Worm (Caenorhabditis elegans) whole organism, early embryonic: Measurements from ENCODE around the gene R04B5.6.

ENCODE experiments used
- flt-1 ChIP-seq: fragments of 200-800 bp; sonication (Bioruptor generic); IDR thresholded peaks from 2 replicates; pipeline ENCODE4 v1.3.6; 2022; ENCODE audit warnings: missing genetic modification characterization, missing compliant biosample characterization
- sea-1 ChIP-seq: fragments of 200-800 bp; sonication (Bioruptor generic); conservative IDR thresholded peaks from 2 replicates; pipeline ENCODE4 v1.3.6; 2022; ENCODE audit warnings: missing genetic modification characterization, missing compliant biosample characterization
- tbx-37 ChIP-seq: fragments of 200-800 bp; sonication (Bioruptor generic); conservative IDR thresholded peaks from 2 replicates; pipeline ENCODE4 v1.3.6; 2022; ENCODE audit warnings: missing genetic modification reagents, missing genetic modification characterization, missing compliant biosample characterization

- TF ChIP-seq flt-1 (GFP tag; lab: Robert Waterston, UW) (no peak), sea-1 (GFP tag; lab: Robert Waterston, UW) (no peak), tbx-37 (GFP tag; lab: Robert Waterston, UW) (no peak)
Measured at ce11 chrV:10111129-10111528, 26.2 kb downstream of the R04B5.6 start.
